Worm (Caenorhabditis elegans) whole organism, early embryonic: Measurements from ENCODE around the gene R11G1.1.

Experiments
- B0310.2 ChIP-seq: sonication (generic microtip); optimal IDR thresholded peaks from 2 replicates; lab custom pipeline; 2016; ENCODE audit warnings: mild to moderate bottlenecking, missing genetic modification characterization, missing compliant biosample characterization
- F13C5.2 ChIP-seq: sonication (generic microtip); optimal IDR thresholded peaks from 2 replicates; lab custom pipeline; 2017; ENCODE audit warnings: mild to moderate bottlenecking, missing genetic modification characterization, inconsistent platforms, missing compliant biosample characterization
- aly-1 ChIP-seq: sonication (generic microtip); optimal IDR thresholded peaks from 2 replicates; lab custom pipeline; 2016; ENCODE audit warnings: missing genetic modification characterization, missing compliant biosample characterization
- ama-1 ChIP-seq: fragments of 150-350 bp; optimal IDR thresholded peaks from 2 replicates; lab custom pipeline; 2014
- ceh-13 ChIP-seq: fragments of 200-800 bp; sonication (Bioruptor generic); optimal IDR thresholded peaks from 2 replicates; lab custom pipeline; 2018; ENCODE audit warnings: mild to moderate bottlenecking, missing genetic modification characterization, missing compliant biosample characterization
- ceh-36 ChIP-seq: sonication (generic microtip); optimal IDR thresholded peaks from 2 replicates; lab custom pipeline; 2016; ENCODE audit warnings: missing genetic modification characterization, inconsistent platforms, missing compliant biosample characterization
- ets-7 ChIP-seq: sonication (generic microtip); optimal IDR thresholded peaks from 2 replicates; lab custom pipeline; 2016; ENCODE audit warnings: missing genotype, missing genetic modification characterization, missing compliant biosample characterization
- flt-1 ChIP-seq: fragments of 200-800 bp; sonication (Bioruptor generic); IDR thresholded peaks from 2 replicates; pipeline ENCODE4 v1.3.6; 2022; ENCODE audit warnings: missing genetic modification characterization, missing compliant biosample characterization
- hmbx-1 ChIP-seq: sonication (generic microtip); optimal IDR thresholded peaks from 2 replicates; lab custom pipeline; 2016; ENCODE audit warnings: mild to moderate bottlenecking, missing genetic modification characterization, missing compliant biosample characterization
- hmg-4 ChIP-seq: fragments of 200-800 bp; sonication (Bioruptor generic); optimal IDR thresholded peaks from 2 replicates; lab custom pipeline; 2018; ENCODE audit warnings: mild to moderate bottlenecking, missing genetic modification characterization, missing compliant biosample characterization
- hnd-1 ChIP-seq: sonication (generic microtip); optimal IDR thresholded peaks from 2 replicates; lab custom pipeline; 2016; ENCODE audit warnings: missing genetic modification characterization, missing compliant biosample characterization
- pes-1 ChIP-seq: fragments of 200-800 bp; sonication (Bioruptor generic); IDR thresholded peaks from 2 replicates; pipeline ENCODE4 v1.3.6; 2022; ENCODE audit warnings: missing genetic modification reagents, missing genetic modification characterization, missing compliant biosample characterization
- scrt-1 ChIP-seq: fragments of 200-800 bp; sonication (Bioruptor generic); IDR thresholded peaks from 2 replicates; pipeline ENCODE4 v1.3.6; 2022; ENCODE audit warnings: missing genetic modification characterization, missing compliant biosample characterization
- sea-1 ChIP-seq: fragments of 200-800 bp; sonication (Bioruptor generic); conservative IDR thresholded peaks from 2 replicates; pipeline ENCODE4 v1.3.6; 2022; ENCODE audit warnings: missing genetic modification characterization, missing compliant biosample characterization
- tbx-11 ChIP-seq: fragments of 200-800 bp; sonication (Bioruptor generic); IDR thresholded peaks from 2 replicates; pipeline ENCODE4 v1.3.6; 2022; ENCODE audit warnings: missing genetic modification characterization, missing compliant biosample characterization
- tbx-37 ChIP-seq: fragments of 200-800 bp; sonication (Bioruptor generic); conservative IDR thresholded peaks from 2 replicates; pipeline ENCODE4 v1.3.6; 2022; ENCODE audit warnings: missing genetic modification reagents, missing genetic modification characterization, missing compliant biosample characterization
- tra-4 ChIP-seq: sonication (generic microtip); optimal IDR thresholded peaks from 2 replicates; lab custom pipeline; 2017; ENCODE audit warnings: missing genetic modification characterization, missing compliant biosample characterization

R11G1.1 gene

DNA sequence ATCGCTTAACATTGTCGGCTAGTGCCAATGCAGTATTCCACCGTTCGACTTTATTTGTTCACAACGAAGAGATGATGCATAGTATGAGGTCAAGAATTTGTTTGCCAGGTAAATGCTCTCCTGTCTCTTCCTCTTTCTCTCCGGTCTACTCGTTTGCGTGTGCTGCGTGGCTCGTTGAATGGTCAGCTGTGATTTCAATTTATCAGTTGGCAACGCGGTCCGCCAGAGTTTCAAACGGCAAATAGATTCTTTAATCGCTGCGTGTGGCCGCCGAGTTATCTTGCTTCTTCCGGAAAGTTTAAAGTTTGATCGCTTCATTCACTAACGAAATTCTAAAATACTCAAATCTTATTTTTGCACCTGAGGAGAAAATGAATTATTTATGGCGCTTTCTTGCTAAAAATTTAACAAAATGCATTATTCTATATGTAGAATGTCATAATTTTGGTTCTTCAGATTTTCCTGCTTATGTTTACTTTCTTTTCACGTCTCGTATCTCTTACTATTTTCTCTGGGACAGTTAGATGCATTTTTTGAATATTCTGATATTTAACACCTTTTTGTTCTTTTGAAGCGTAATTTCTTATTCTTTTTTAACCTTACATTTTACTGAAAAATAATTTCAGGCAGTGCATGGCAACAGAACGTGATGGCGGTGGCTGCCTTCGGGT is 21.4 kb downstream of the R11G1.1 start, which contains the start of gene tsp-17:
Gene tsp-17, plus strand, starts transcription at position 621 of the 671 bp plus-strand sequence.
- TF ChIP-seq ceh-36 (tag; lab: Kevin White, UChicago) (no peak), sea-1 (GFP tag; lab: Robert Waterston, UW) (no peak), tbx-11 (no peak), ama-1 (no peak), ets-7 (tag; lab: Kevin White, UChicago) (no peak), tra-4 (tag; lab: Kevin White, UChicago) (no peak), B0310.2 (tag; lab: Kevin White, UChicago) (no peak), tbx-37 (no peak), scrt-1 (GFP tag; lab: Robert Waterston, UW) (no peak), F13C5.2 (tag; lab: Kevin White, UChicago) (no peak), hnd-1 (tag; lab: Kevin White, UChicago) (no peak), aly-1 (tag; lab: Kevin White, UChicago) (no peak), hmbx-1 (no peak)

- TF ChIP-seq F13C5.2 (tag; lab: Kevin White, UChicago) = no peak
- no peak for TF ChIP-seq tra-4 (tag; lab: Kevin White, UChicago)
- TF ChIP-seq sea-1 (GFP tag; lab: Robert Waterston, UW) = no peak
- TF ChIP-seq hmg-4 (GFP tag; lab: Kevin White, UChicago) = peak; percentile 25
- no peak for TF ChIP-seq hnd-1 (tag; lab: Kevin White, UChicago)
These were observed 23.8 kb downstream of the R11G1.1 start for ce11 chrX:3683060-3683459.

ce11 chrX:3686420-3686819 is 27.1 kb downstream of the R11G1.1 start:
- no peak for TF ChIP-seq hnd-1 (tag; lab: Kevin White, UChicago)
- no peak for TF ChIP-seq ceh-36 (tag; lab: Kevin White, UChicago)
- TF ChIP-seq F13C5.2 (tag; lab: Kevin White, UChicago) = no peak
- no peak for TF ChIP-seq ceh-13 (GFP tag; lab: Kevin White, UChicago)
- TF ChIP-seq hmbx-1 = no peak
- TF ChIP-seq tbx-37 = no peak
- TF ChIP-seq ama-1 = no peak
- no peak for TF ChIP-seq sea-1 (GFP tag; lab: Robert Waterston, UW)

- TF ChIP-seq F13C5.2 (tag; lab: Kevin White, UChicago) (no peak), ama-1 (no peak), ceh-36 (tag; lab: Kevin White, UChicago) (no peak), tra-4 (tag; lab: Kevin White, UChicago) (no peak), B0310.2 (tag; lab: Kevin White, UChicago) (no peak), hmg-4 (GFP tag; lab: Kevin White, UChicago) (no peak), scrt-1 (GFP tag; lab: Robert Waterston, UW) (no peak), tbx-11 (no peak), hmbx-1 (no peak), tbx-37 (no peak), ets-7 (tag; lab: Kevin White, UChicago) (no peak), sea-1 (GFP tag; lab: Robert Waterston, UW) (no peak)
These were observed 29.9 kb downstream of the R11G1.1 start, which contains the start of gene tag-278 for ce11 chrX:3689155-3689719. Gene tag-278 (minus strand): TSS chrX:3689205.

DNA sequence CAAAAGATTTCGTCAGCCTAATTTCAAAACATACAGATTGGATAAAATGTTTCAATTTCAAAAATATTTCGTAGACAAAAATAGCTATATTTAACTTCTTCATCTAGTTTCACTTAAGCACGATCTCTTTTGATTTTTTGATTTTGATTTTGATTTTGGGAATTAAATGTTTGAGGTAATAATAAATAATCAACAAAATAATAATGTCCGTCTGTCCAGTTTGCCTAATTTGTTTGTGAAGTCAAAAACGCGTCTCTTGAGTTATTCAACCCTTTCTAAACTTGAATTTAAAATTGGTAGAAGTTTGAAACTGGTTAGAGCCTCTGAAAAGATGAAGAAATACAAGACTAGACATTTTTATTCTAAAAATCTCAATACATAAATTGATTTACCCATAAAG is 30.5 kb downstream of the R11G1.1 start:
- TF ChIP-seq tra-4 (tag; lab: Kevin White, UChicago) = no peak
- no peak for TF ChIP-seq tbx-11
- no peak for TF ChIP-seq ama-1
- TF ChIP-seq pes-1 (GFP tag; lab: Robert Waterston, UW) = no peak
- TF ChIP-seq B0310.2 (tag; lab: Kevin White, UChicago) = no peak
- TF ChIP-seq tbx-37 = no peak
- TF ChIP-seq hnd-1 (tag; lab: Kevin White, UChicago) = no peak
- no peak for TF ChIP-seq ets-7 (tag; lab: Kevin White, UChicago)
- TF ChIP-seq hmbx-1 = no peak

ce11 chrX:3693138-3693537 is 33.8 kb downstream of the R11G1.1 start, which contains the start of gene C02F12.8:
Gene C02F12.8 (minus strand): TSS chrX:3693238.
- TF ChIP-seq B0310.2 (tag; lab: Kevin White, UChicago) = no peak
- no peak for TF ChIP-seq tra-4 (tag; lab: Kevin White, UChicago)
- TF ChIP-seq hmbx-1 = no peak
- TF ChIP-seq ceh-13 (GFP tag; lab: Kevin White, UChicago) = no peak
- no peak for TF ChIP-seq flt-1
- TF ChIP-seq hnd-1 (tag; lab: Kevin White, UChicago) = no peak
- no peak for TF ChIP-seq aly-1 (tag; lab: Kevin White, UChicago)
- no peak for TF ChIP-seq ets-7 (tag; lab: Kevin White, UChicago)
- TF ChIP-seq hmg-4 (GFP tag; lab: Kevin White, UChicago) = no peak
- no peak for TF ChIP-seq tbx-37
- TF ChIP-seq pes-1 (GFP tag; lab: Robert Waterston, UW) = no peak
- no peak for TF ChIP-seq sea-1 (GFP tag; lab: Robert Waterston, UW)
- TF ChIP-seq ceh-36 (tag; lab: Kevin White, UChicago) = no peak
- TF ChIP-seq tbx-11 = no peak
- no peak for TF ChIP-seq F13C5.2 (tag; lab: Kevin White, UChicago)
- no peak for TF ChIP-seq scrt-1 (GFP tag; lab: Robert Waterston, UW)
- no peak for TF ChIP-seq ama-1

DNA sequence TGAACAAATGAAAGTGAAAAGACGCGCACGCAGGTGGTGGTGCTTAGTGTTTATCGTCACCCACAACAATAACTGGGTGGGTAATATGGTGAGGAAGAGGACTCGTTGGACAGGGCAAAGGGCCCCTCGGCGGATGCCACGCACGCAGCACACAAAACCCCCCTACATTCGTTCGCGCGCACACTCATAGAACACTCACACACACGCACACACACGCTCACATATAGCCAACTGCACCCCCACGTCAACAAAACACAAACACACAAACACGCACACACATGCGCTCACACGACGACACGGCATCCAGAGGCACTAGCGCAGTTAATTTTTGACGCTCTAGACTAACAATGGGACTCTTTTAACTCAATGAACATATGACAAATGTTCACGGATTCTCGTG is 34.9 kb downstream of the R11G1.1 start:
- TF ChIP-seq B0310.2 (tag; lab: Kevin White, UChicago) (no peak), sea-1 (GFP tag; lab: Robert Waterston, UW) (0 out of 2 replicates have a peak, but pooled peaks have one; percentile 40), tbx-11 (no peak), flt-1 (no peak), hmbx-1 (no peak), ets-7 (tag; lab: Kevin White, UChicago) (no peak), hmg-4 (GFP tag; lab: Kevin White, UChicago) (peak; percentile 86), pes-1 (GFP tag; lab: Robert Waterston, UW) (peak; percentile 56; the same call in 1 of the 2 replicates), F13C5.2 (tag; lab: Kevin White, UChicago) (peak; percentile 77), ceh-36 (tag; lab: Kevin White, UChicago) (no peak), tra-4 (tag; lab: Kevin White, UChicago) (no peak), hnd-1 (tag; lab: Kevin White, UChicago) (no peak), aly-1 (tag; lab: Kevin White, UChicago) (peak; percentile 35), ama-1 (no peak), tbx-37 (peak; percentile 37; the same call in 1 of the 2 replicates), scrt-1 (GFP tag; lab: Robert Waterston, UW) (no peak), ceh-13 (GFP tag; lab: Kevin White, UChicago) (no peak)
